Worm (Caenorhabditis elegans): ENCODE results near the gene ify-1.

DNA sequence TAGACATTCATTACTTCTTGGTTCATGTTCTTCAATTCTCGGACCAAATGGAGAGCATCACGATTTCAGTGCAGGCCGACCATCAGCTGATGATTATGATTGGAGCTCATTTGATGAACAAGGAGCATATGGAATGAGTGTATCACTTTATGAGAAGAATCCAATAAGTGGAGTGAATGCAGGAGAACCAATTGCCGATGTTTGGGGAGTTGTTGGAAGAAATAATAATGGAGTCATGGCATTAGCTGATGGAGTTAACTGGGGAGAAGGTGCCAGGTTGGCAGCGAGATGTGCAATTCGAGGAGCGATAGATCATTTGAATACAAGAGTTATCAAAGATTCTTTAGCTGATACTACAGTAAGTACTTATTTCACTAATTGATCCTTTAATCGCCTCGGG lies 4.2 kb downstream of the ify-1 start:
- TF ChIP-seq bed-3 (GFP tag; optimal IDR thresholded peaks at IDR 0.05) (no peak), blmp-1 (tag; optimal IDR thresholded peaks at IDR 0.05) (no peak), nhr-28 (tag; optimal IDR thresholded peaks at IDR 0.05) (no peak), mls-2 (tag; optimal IDR thresholded peaks at IDR 0.05) (no peak), mep-1 (tag; optimal IDR thresholded peaks at IDR 0.05) (no peak)

All from whole organism, mixed stage, embryonic.